Worm (Caenorhabditis elegans) whole organism, L4 larva: ENCODE measurements around the gene fbxa-157.
"Not testable (repeated sequence)": the region's sequence is repeated elsewhere in the genome, so short reads cannot be mapped to it uniquely, and the experiment has no call there.

ENCODE experiments used
- aly-2 ChIP-seq: sonication (generic microtip); optimal IDR thresholded peaks from 2 replicates; lab custom pipeline; 2018; ENCODE audit warnings: missing biosample characterization, missing genetic modification characterization
- ama-1 ChIP-seq: fragments of 150-350 bp; optimal IDR thresholded peaks from 2 replicates; lab custom pipeline; 2014; ENCODE audit warnings: inconsistent platforms, mixed read lengths
- dmd-9 ChIP-seq: fragments of 200-800 bp; sonication (Bioruptor generic); IDR thresholded peaks from 2 replicates; pipeline ENCODE4 v1.3.6; 2022; ENCODE audit warnings: missing genetic modification reagents, missing genetic modification characterization, missing compliant biosample characterization
- fkh-10 ChIP-seq: fragments of 150-350 bp; optimal IDR thresholded peaks from 2 replicates; lab custom pipeline; 2014; ENCODE audit warnings: missing biosample characterization, missing genetic modification reagents, missing genetic modification characterization
- lsy-2 ChIP-seq, 2 experiments: fragments of 150-350 bp in 1 of 2; sonication (generic microtip) in 1 of 2; optimal IDR thresholded peaks; 2 replicates each; lab custom pipeline; 2014 to 2017; ENCODE audit warnings: missing biosample characterization in 2 of 2, missing genetic modification characterization in 2 of 2
- nhr-11 ChIP-seq: fragments of 150-350 bp; optimal IDR thresholded peaks from 2 replicates; lab custom pipeline; 2014; ENCODE audit warnings: missing biosample characterization, missing genetic modification characterization
- nhr-237 ChIP-seq: sonication (generic microtip); optimal IDR thresholded peaks from 2 replicates; lab custom pipeline; 2017; ENCODE audit warnings: missing biosample characterization, missing genetic modification characterization
- saeg-2 ChIP-seq: fragments of 200-800 bp; sonication (Bioruptor generic); IDR thresholded peaks from 2 replicates; pipeline ENCODE4 v1.3.6; 2022; ENCODE audit warnings: missing genetic modification reagents, missing genetic modification characterization, missing compliant biosample characterization
- skn-1 ChIP-seq: fragments of 150-350 bp; optimal IDR thresholded peaks from 2 replicates; lab custom pipeline; 2014; ENCODE audit warnings: missing biosample characterization, missing genetic modification characterization
- ztf-7 ChIP-seq: fragments of 150-350 bp; optimal IDR thresholded peaks from 2 replicates; lab custom pipeline; 2014; ENCODE audit warnings: missing biosample characterization, missing genetic modification characterization

ce11 chrV:17903829-17904228, 4.2 kb downstream of the fbxa-157 start, which contains the start of gene C06H5.14:
- not testable (repeated sequence) for TF ChIP-seq fkh-10 (GFP tag; lab: Kevin White, UChicago); skn-1 (tag; lab: Kevin White, UChicago); nhr-237; lsy-2 (tag; optimal IDR thresholded peaks at IDR 0.05; lab: Kevin White, UChicago); ama-1 (lab: Kevin White, UChicago); dmd-9 (GFP tag; lab: Robert Waterston, UW); nhr-11 (tag; lab: Kevin White, UChicago); ztf-7 (tag; lab: Kevin White, UChicago); saeg-2 (GFP tag; lab: Robert Waterston, UW); aly-2 (tag; lab: Kevin White, UChicago)
